Worm (Caenorhabditis elegans) whole organism, late embryonic: ENCODE results near the gene ttx-1.

Experiments
- Y22D7AL.16 ChIP-seq: sonication (generic microtip); optimal IDR thresholded peaks from 2 replicates; lab custom pipeline; 2016; ENCODE audit warnings: missing genetic modification characterization, missing compliant biosample characterization
- ama-1 ChIP-seq: fragments of 150-350 bp; optimal IDR thresholded peaks from 2 replicates; lab custom pipeline; 2014
- ceh-22 ChIP-seq: sonication (generic microtip); optimal IDR thresholded peaks from 2 replicates; lab custom pipeline; 2017; ENCODE audit warnings: missing biosample characterization, missing genetic modification characterization
- dve-1 ChIP-seq: sonication (generic microtip); optimal IDR thresholded peaks from 2 replicates; lab custom pipeline; 2017; ENCODE audit warnings: antibody characterized with exemption, mild to moderate bottlenecking, missing genetic modification characterization, missing compliant biosample characterization
- nfya-1 ChIP-seq: sonication (generic microtip); optimal IDR thresholded peaks from 2 replicates; lab custom pipeline; 2017; ENCODE audit warnings: missing genetic modification characterization, mild to moderate bottlenecking, missing compliant biosample characterization, antibody characterized with exemption, moderate library complexity
- nhr-11 ChIP-seq: fragments of 150-350 bp; optimal IDR thresholded peaks from 2 replicates; lab custom pipeline; 2014; ENCODE audit warnings: missing biosample characterization, missing genetic modification characterization
- pha-2 ChIP-seq: sonication (generic microtip); optimal IDR thresholded peaks from 2 replicates; lab custom pipeline; 2017; ENCODE audit warnings: mild to moderate bottlenecking, missing genetic modification characterization, missing compliant biosample characterization
- pha-4 ChIP-seq: fragments of 150-350 bp; optimal IDR thresholded peaks from 2 replicates; lab custom pipeline; 2018; ENCODE audit warnings: missing biosample characterization, missing genetic modification reagents, missing genetic modification characterization
- pqm-1 ChIP-seq: sonication (generic microtip); optimal IDR thresholded peaks from 2 replicates; lab custom pipeline; 2016; ENCODE audit warnings: missing genetic modification characterization, missing compliant biosample characterization
- sox-4 ChIP-seq: sonication (generic microtip); optimal IDR thresholded peaks from 2 replicates; lab custom pipeline; 2017; ENCODE audit warnings: mild to moderate bottlenecking, missing genetic modification characterization, inconsistent platforms, missing compliant biosample characterization

DNA sequence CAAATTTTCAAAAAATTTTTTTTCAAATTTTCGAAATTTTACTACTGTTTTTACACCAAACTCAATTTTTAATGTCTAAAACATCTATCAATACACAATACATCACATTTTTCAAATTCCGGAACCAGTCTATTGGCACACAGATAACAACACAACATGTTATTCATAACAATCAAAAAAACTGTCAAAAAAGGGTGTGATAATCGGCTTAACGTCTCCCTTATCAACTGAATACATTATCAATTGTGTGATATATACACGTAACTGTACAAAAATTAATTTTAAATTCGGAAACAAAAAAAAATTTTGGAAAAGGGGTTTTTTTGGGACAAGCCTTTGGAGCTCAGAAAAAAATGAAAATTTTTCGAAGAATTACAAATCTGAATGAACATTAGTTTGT is 10.4 kb upstream of the ttx-1 start:
- TF ChIP-seq Y22D7AL.16 (tag; lab: Kevin White, UChicago) (no peak), sox-4 (tag; lab: Kevin White, UChicago) (no peak), nfya-1 (tag; lab: Kevin White, UChicago) (no peak), pqm-1 (tag; lab: Kevin White, UChicago) (no peak), ama-1 (lab: Kevin White, UChicago) (no peak), ceh-22 (tag; lab: Kevin White, UChicago) (no peak), pha-2 (tag; lab: Kevin White, UChicago) (no peak), nhr-11 (tag; lab: Kevin White, UChicago) (no peak), dve-1 (no peak), pha-4 (tag; lab: Kevin White, UChicago) (no peak)
